Worm (Caenorhabditis elegans): ENCODE results near the gene rin-1.

ce11 chrV:14838130-14838529 lies 22.7 kb upstream of the rin-1 start:
- TF ChIP-seq dao-5 (tag; optimal IDR thresholded peaks at IDR 0.05) (no peak), W03F9.2 (tag; optimal IDR thresholded peaks at IDR 0.05) (no peak), him-1 (tag; optimal IDR thresholded peaks at IDR 0.05) (no peak)
